Worm (Caenorhabditis elegans) whole organism, early embryonic: ENCODE results near the gene algn-2.

ENCODE experiments used
- B0310.2 ChIP-seq: sonication (generic microtip); optimal IDR thresholded peaks from 2 replicates; lab custom pipeline; 2016; ENCODE audit warnings: mild to moderate bottlenecking, missing genetic modification characterization, missing compliant biosample characterization
- aly-1 ChIP-seq: sonication (generic microtip); optimal IDR thresholded peaks from 2 replicates; lab custom pipeline; 2016; ENCODE audit warnings: missing genetic modification characterization, missing compliant biosample characterization
- ama-1 ChIP-seq: fragments of 150-350 bp; optimal IDR thresholded peaks from 2 replicates; lab custom pipeline; 2014
- ceh-36 ChIP-seq: sonication (generic microtip); optimal IDR thresholded peaks from 2 replicates; lab custom pipeline; 2016; ENCODE audit warnings: missing genetic modification characterization, inconsistent platforms, missing compliant biosample characterization
- tra-4 ChIP-seq: sonication (generic microtip); optimal IDR thresholded peaks from 2 replicates; lab custom pipeline; 2017; ENCODE audit warnings: missing genetic modification characterization, missing compliant biosample characterization

DNA sequence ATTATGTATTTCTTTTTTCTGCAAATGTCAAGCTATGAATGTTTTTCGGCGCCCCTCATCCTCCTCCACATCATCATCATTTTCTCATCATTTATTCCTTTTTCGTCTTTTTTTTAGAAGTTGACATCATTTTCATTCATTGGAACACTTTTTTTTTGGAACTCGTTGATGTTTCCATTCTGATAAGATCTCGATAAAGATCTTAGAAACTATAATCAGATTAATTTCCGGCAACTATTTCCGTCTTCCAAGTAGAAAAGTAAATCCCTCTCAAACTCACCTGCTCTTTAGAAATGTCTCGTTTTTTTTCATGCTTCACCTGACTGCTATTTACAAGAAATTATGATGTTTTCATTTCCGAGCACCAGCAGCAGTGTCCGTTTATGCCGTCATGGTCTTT, 46.2 kb upstream of the algn-2 start:
- no peak for TF ChIP-seq aly-1 (tag; lab: Kevin White, UChicago)
- no peak for TF ChIP-seq ama-1 (lab: Kevin White, UChicago)
- TF ChIP-seq ceh-36 (tag; lab: Kevin White, UChicago): no peak
- TF ChIP-seq B0310.2 (tag; lab: Kevin White, UChicago): no peak
- no peak for TF ChIP-seq tra-4 (tag; lab: Kevin White, UChicago)
